Worm (Caenorhabditis elegans) whole organism, L4/young adult: Measurements from ENCODE around the gene fbxb-65.

ENCODE experiments used
- W03F9.2 ChIP-seq: fragments of 150-350 bp; optimal IDR thresholded peaks from 2 replicates; lab custom pipeline; 2014; ENCODE audit warnings: missing biosample characterization, missing genetic modification characterization
- dao-5 ChIP-seq: sonication (generic microtip); optimal IDR thresholded peaks from 2 replicates; lab custom pipeline; 2016; ENCODE audit warnings: missing genotype, missing genetic modification characterization, moderate library complexity, missing compliant biosample characterization
- him-1 ChIP-seq: sonication (generic microtip); optimal IDR thresholded peaks from 2 replicates; lab custom pipeline; 2016; ENCODE audit warnings: missing genotype, missing genetic modification reagents, missing genetic modification characterization, missing compliant biosample characterization

The fbxb-65 gene

ce11 chrV:19370189-19370588 lies 40.8 kb downstream of the fbxb-65 start, which contains the start of gene Y43F8A.1:
Gene Y43F8A.1, plus strand, starts transcription at chrV:19370489.
- TF ChIP-seq him-1 (tag; lab: Kevin White, UChicago) (no peak), dao-5 (tag; lab: Kevin White, UChicago) (no peak), W03F9.2 (tag; lab: Kevin White, UChicago) (no peak)

- TF ChIP-seq dao-5 (tag; lab: Kevin White, UChicago) (no peak), him-1 (tag; lab: Kevin White, UChicago) (no peak), W03F9.2 (tag; lab: Kevin White, UChicago) (no peak)
Measured at ce11 chrV:19371253-19371652, 41.9 kb downstream of the fbxb-65 start, which contains the start of gene Y43F8A.2. Gene Y43F8A.2, plus strand, starts transcription at chrV:19371553.

ce11 chrV:19371777-19372176 lies 42.4 kb downstream of the fbxb-65 start:
- TF ChIP-seq him-1 (tag; lab: Kevin White, UChicago) (no peak), W03F9.2 (tag; lab: Kevin White, UChicago) (no peak), dao-5 (tag; lab: Kevin White, UChicago) (no peak)

ce11 chrV:19377014-19377494 lies 47.7 kb downstream of the fbxb-65 start, which contains the start of gene nceh-1:
Gene nceh-1, plus strand, starts transcription at chrV:19377444.
- TF ChIP-seq him-1 (tag; lab: Kevin White, UChicago) (no peak), W03F9.2 (tag; lab: Kevin White, UChicago) (no peak), dao-5 (tag; lab: Kevin White, UChicago) (no peak)
